Fruit fly (Drosophila melanogaster): ENCODE measurements around the gene mRpS35.

DNA sequence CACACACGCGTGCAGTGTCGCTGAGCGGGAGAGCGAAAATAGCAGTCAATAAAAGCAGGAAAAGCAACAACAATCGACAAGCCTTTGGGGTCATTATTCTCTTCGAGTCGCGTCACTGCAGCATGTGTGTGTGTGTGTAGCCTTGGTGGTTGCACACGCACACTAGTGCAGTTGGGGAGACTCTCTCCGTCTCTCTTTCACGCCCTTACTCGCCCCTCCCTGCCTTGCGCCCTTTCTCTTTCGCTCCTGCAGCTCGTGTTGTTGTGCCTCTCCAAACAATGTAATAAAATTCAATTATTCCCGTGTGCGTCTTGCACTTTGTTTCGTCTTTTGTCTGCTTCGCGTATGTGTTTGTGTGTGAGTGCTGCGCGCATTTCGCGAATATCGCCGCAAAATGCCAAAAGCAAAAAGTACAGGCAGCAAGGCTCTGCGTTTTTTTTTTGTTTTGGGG is 42.8 kb downstream of the mRpS35 start:
- no peak for TF ChIP-seq CG8478 (optimal IDR thresholded peaks at IDR 0.05)
- TF ChIP-seq CTCF (optimal IDR thresholded peaks at IDR 0.05): no peak
